Worm (Caenorhabditis elegans) whole organism, early embryonic: ENCODE results near the gene gck-3.

ENCODE experiments used
- B0310.2 ChIP-seq: sonication (generic microtip); optimal IDR thresholded peaks from 2 replicates; lab custom pipeline; 2016; ENCODE audit warnings: mild to moderate bottlenecking, missing genetic modification characterization, missing compliant biosample characterization
- ama-1 ChIP-seq: fragments of 150-350 bp; optimal IDR thresholded peaks from 2 replicates; lab custom pipeline; 2014
- ceh-36 ChIP-seq: sonication (generic microtip); optimal IDR thresholded peaks from 2 replicates; lab custom pipeline; 2016; ENCODE audit warnings: missing genetic modification characterization, inconsistent platforms, missing compliant biosample characterization
- flt-1 ChIP-seq: fragments of 200-800 bp; sonication (Bioruptor generic); IDR thresholded peaks from 2 replicates; pipeline ENCODE4 v1.3.6; 2022; ENCODE audit warnings: missing genetic modification characterization, missing compliant biosample characterization
- hmbx-1 ChIP-seq: sonication (generic microtip); optimal IDR thresholded peaks from 2 replicates; lab custom pipeline; 2016; ENCODE audit warnings: mild to moderate bottlenecking, missing genetic modification characterization, missing compliant biosample characterization
- hmg-4 ChIP-seq: fragments of 200-800 bp; sonication (Bioruptor generic); optimal IDR thresholded peaks from 2 replicates; lab custom pipeline; 2018; ENCODE audit warnings: mild to moderate bottlenecking, missing genetic modification characterization, missing compliant biosample characterization
- hnd-1 ChIP-seq: sonication (generic microtip); optimal IDR thresholded peaks from 2 replicates; lab custom pipeline; 2016; ENCODE audit warnings: missing genetic modification characterization, missing compliant biosample characterization
- tbx-11 ChIP-seq: fragments of 200-800 bp; sonication (Bioruptor generic); IDR thresholded peaks from 2 replicates; pipeline ENCODE4 v1.3.6; 2022; ENCODE audit warnings: missing genetic modification characterization, missing compliant biosample characterization

DNA sequence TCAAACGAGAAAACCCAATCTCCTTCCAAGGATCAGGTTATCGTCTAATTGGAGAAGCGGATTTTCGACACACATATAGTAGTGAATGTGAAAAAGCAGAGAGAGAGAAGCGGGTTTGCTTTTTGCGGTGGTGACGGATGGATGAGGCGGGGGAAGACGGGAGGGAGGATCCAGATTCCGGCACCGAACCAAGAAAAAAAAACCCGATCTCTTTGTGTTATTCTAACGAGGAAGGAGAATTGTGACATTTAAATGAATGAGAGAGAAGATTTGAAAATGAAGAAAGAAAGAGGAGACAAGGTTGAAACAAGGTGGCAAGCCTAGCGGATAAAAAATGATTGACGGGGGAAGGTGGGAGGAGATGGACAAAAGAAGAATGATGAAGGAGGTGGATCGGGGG lies 37.2 kb upstream of the gck-3 start:
- TF ChIP-seq B0310.2 (tag; lab: Kevin White, UChicago) = no peak
- no peak for TF ChIP-seq ceh-36 (tag; lab: Kevin White, UChicago)
- TF ChIP-seq ama-1 (lab: Kevin White, UChicago) = no peak
- TF ChIP-seq hmg-4 (GFP tag; lab: Kevin White, UChicago) = no peak
- no peak for TF ChIP-seq hmbx-1 (tag; lab: Kevin White, UChicago)
- TF ChIP-seq tbx-11 (GFP tag; lab: Robert Waterston, UW) = no peak
- TF ChIP-seq flt-1 (GFP tag; lab: Robert Waterston, UW) = no peak
- no peak for TF ChIP-seq hnd-1 (tag; lab: Kevin White, UChicago)
